Fruit fly (Drosophila melanogaster) whole organism, wandering third instar larva: Measurements from ENCODE around the gene Ptp69D.

ENCODE experiments used
- Abd-B ChIP-seq: fragments of >200 bp; optimal IDR thresholded peaks from 2 replicates; lab custom pipeline; 2017; ENCODE audit warnings: missing biosample characterization, missing genetic modification characterization
- CG32264 ChIP-seq: fragments of 200-800 bp; sonication (Bioruptor generic); optimal IDR thresholded peaks from 2 replicates; lab custom pipeline; 2016; ENCODE audit warnings: missing biosample characterization, missing genetic modification characterization
- CG9705 ChIP-seq: fragments of 200-800 bp; sonication (Bioruptor generic); optimal IDR thresholded peaks from 2 replicates; lab custom pipeline; 2018; ENCODE audit warnings: missing biosample characterization, mild to moderate bottlenecking, missing genetic modification characterization
- CrebA ChIP-seq: fragments of 200-800 bp; sonication (Bioruptor generic); optimal IDR thresholded peaks from 2 replicates; lab custom pipeline; 2016; ENCODE audit warnings: missing biosample characterization, mild to moderate bottlenecking, missing genetic modification characterization, borderline replicate concordance
- Dfd ChIP-seq: fragments of >200 bp; optimal IDR thresholded peaks from 2 replicates; lab custom pipeline; 2017; ENCODE audit warnings: missing biosample characterization, missing genetic modification characterization
- Dif ChIP-seq: fragments of 200-275, 200-300 bp; sonication (Bioruptor generic); optimal IDR thresholded peaks from 2 replicates; lab custom pipeline; 2018; ENCODE audit warnings: missing biosample characterization, missing genetic modification characterization; ENCODE audit not compliant: partially characterized antibody
- GATAd ChIP-seq: sonication (Bioruptor generic); optimal IDR thresholded peaks from 2 replicates; lab custom pipeline; 2016; ENCODE audit warnings: missing biosample characterization, missing genetic modification characterization
- Hnf4 ChIP-seq: fragments of 200-800 bp; sonication (Bioruptor generic); optimal IDR thresholded peaks from 2 replicates; lab custom pipeline; 2016; ENCODE audit warnings: missing biosample characterization, mild to moderate bottlenecking, missing genetic modification characterization
- Hr78 ChIP-seq: fragments of >200 bp; optimal IDR thresholded peaks from 2 replicates; lab custom pipeline; 2017; ENCODE audit warnings: missing biosample characterization, missing genetic modification characterization
- Hr83 ChIP-seq: fragments of 200-300 bp; sonication (Bioruptor generic); optimal IDR thresholded peaks from 2 replicates; lab custom pipeline; 2016; ENCODE audit warnings: missing biosample characterization, mild to moderate bottlenecking, missing genetic modification characterization, moderate library complexity; ENCODE audit not compliant: poor library complexity, severe bottlenecking
- Jra ChIP-seq: sonication (Bioruptor generic); optimal IDR thresholded peaks from 2 replicates; lab custom pipeline; 2016; ENCODE audit warnings: missing biosample characterization, missing genetic modification characterization
- Mio ChIP-seq: sonication (Bioruptor generic); optimal IDR thresholded peaks from 2 replicates; lab custom pipeline; 2016; ENCODE audit warnings: missing biosample characterization, missing genetic modification characterization
- Myc ChIP-seq: fragments of >200 bp; optimal IDR thresholded peaks from 2 replicates; lab custom pipeline; 2017
- N ChIP-seq: fragments of >200 bp; optimal IDR thresholded peaks from 2 replicates; lab custom pipeline; 2018; ENCODE audit warnings: missing biosample characterization, missing external identifiers, missing genetic modification characterization
- OdsH ChIP-seq: fragments of 200-800 bp; sonication (Bioruptor generic); optimal IDR thresholded peaks from 2 replicates; lab custom pipeline; 2016; ENCODE audit warnings: missing biosample characterization, mild to moderate bottlenecking, missing genetic modification characterization
- Rel ChIP-seq, 2 experiments: fragments of 200-800 bp; sonication (Bioruptor generic) in 1 of 2; optimal IDR thresholded peaks; 2 replicates in 1 of 2; 3 replicates in 1 of 2; lab custom pipeline; 2016 to 2019; ENCODE audit warnings: mild to moderate bottlenecking in 2 of 2, missing biosample characterization in 2 of 2, missing genetic modification characterization in 2 of 2, moderate library complexity in 1 of 2
- Sp1 ChIP-seq: fragments of 200-800 bp; sonication (Bioruptor generic); optimal IDR thresholded peaks from 3 replicates; lab custom pipeline; 2019; ENCODE audit warnings: missing biosample characterization, mild to moderate bottlenecking, missing genetic modification characterization, moderate library complexity
- Vsx2 ChIP-seq: fragments of 200-300, 225-300 bp; sonication (Bioruptor generic); optimal IDR thresholded peaks from 2 replicates; lab custom pipeline; 2018; ENCODE audit warnings: missing biosample characterization, missing genetic modification characterization; ENCODE audit not compliant: partially characterized antibody
- br ChIP-seq: fragments of 200-800 bp; sonication (Bioruptor generic); optimal IDR thresholded peaks from 2 replicates; lab custom pipeline; 2016; ENCODE audit warnings: missing biosample characterization, missing genetic modification characterization
- brk ChIP-seq: fragments of 200-800 bp; sonication (Bioruptor generic); optimal IDR thresholded peaks from 2 replicates; lab custom pipeline; 2016; ENCODE audit warnings: missing biosample characterization, mild to moderate bottlenecking, missing genetic modification characterization
- dl ChIP-seq, 2 experiments: fragments of 175-275, 200-275 bp in 1 of 2; fragments of 200-275 bp in 1 of 2; sonication (Bioruptor generic); optimal IDR thresholded peaks; lab custom pipeline; 2018; ENCODE audit warnings: mild to moderate bottlenecking in 2 of 2, missing biosample characterization in 2 of 2, missing genetic modification characterization in 2 of 2, moderate library complexity in 2 of 2; ENCODE audit not compliant: partially characterized antibody in 2 of 2, insufficient read depth in 1 of 2
- dsf ChIP-seq: sonication (Bioruptor generic); optimal IDR thresholded peaks from 2 replicates; lab custom pipeline; 2016; ENCODE audit warnings: missing biosample characterization, missing genetic modification characterization, borderline replicate concordance
- ey ChIP-seq: fragments of 200-800 bp; sonication (Bioruptor generic); optimal IDR thresholded peaks from 2 replicates; lab custom pipeline; 2016; ENCODE audit warnings: missing biosample characterization, missing genetic modification characterization
- foxo ChIP-seq, 2 experiments: fragments of 200-800 bp; sonication (Bioruptor generic); optimal IDR thresholded peaks; 2 replicates in 1 of 2; 3 replicates in 1 of 2; lab custom pipeline; 2016 to 2017; ENCODE audit warnings: missing biosample characterization in 2 of 2, missing genetic modification characterization in 2 of 2
- fru ChIP-seq: fragments of 200-800 bp; sonication (Bioruptor generic); optimal IDR thresholded peaks from 3 replicates; lab custom pipeline; 2016; ENCODE audit warnings: missing biosample characterization, mild to moderate bottlenecking, missing genetic modification characterization
- h ChIP-seq: fragments of 200-800 bp; sonication (Bioruptor generic); optimal IDR thresholded peaks from 3 replicates; lab custom pipeline; 2016; ENCODE audit warnings: missing biosample characterization, mild to moderate bottlenecking, missing genetic modification characterization
- jim ChIP-seq: fragments of 175-275, 200-325 bp; sonication (Bioruptor generic); optimal IDR thresholded peaks from 2 replicates; lab custom pipeline; 2016; ENCODE audit warnings: missing biosample characterization, mild to moderate bottlenecking, missing genetic modification characterization
- lola ChIP-seq: fragments of >200 bp; optimal IDR thresholded peaks from 2 replicates; lab custom pipeline; 2017; ENCODE audit warnings: missing biosample characterization, missing genetic modification characterization
- pan ChIP-seq: fragments of >200 bp; optimal IDR thresholded peaks from 2 replicates; lab custom pipeline; 2017
- psq ChIP-seq: fragments of 200-800 bp; sonication (Bioruptor generic); optimal IDR thresholded peaks from 3 replicates; lab custom pipeline; 2017; ENCODE audit warnings: missing biosample characterization, mild to moderate bottlenecking, missing genetic modification characterization, moderate library complexity
- rgr ChIP-seq: fragments of 200-800 bp; sonication (Bioruptor generic); optimal IDR thresholded peaks from 3 replicates; lab custom pipeline; 2016; ENCODE audit warnings: missing biosample characterization, mild to moderate bottlenecking, missing genetic modification characterization
- sage ChIP-seq: fragments of 200-800 bp; sonication (Bioruptor generic); optimal IDR thresholded peaks from 2 replicates; lab custom pipeline; 2016; ENCODE audit warnings: missing biosample characterization, mild to moderate bottlenecking, missing genetic modification characterization
- sv ChIP-seq: fragments of 200-800 bp; sonication (Bioruptor generic); optimal IDR thresholded peaks from 3 replicates; lab custom pipeline; 2016; ENCODE audit warnings: missing biosample characterization, missing genetic modification characterization
- tai ChIP-seq: sonication (Bioruptor generic); optimal IDR thresholded peaks from 2 replicates; lab custom pipeline; 2016; ENCODE audit warnings: missing biosample characterization, missing genetic modification characterization
- usp ChIP-seq: fragments of >200 bp; optimal IDR thresholded peaks from 2 replicates; lab custom pipeline; 2017; ENCODE audit warnings: missing biosample characterization, missing genetic modification characterization
- woc ChIP-seq: sonication (Bioruptor generic); optimal IDR thresholded peaks from 2 replicates; lab custom pipeline; 2016; ENCODE audit warnings: missing biosample characterization, mild to moderate bottlenecking, missing genetic modification characterization

Ptp69D gene

dm6 chr3L:12701335-12701734, 33.4 kb upstream of the Ptp69D start:
- TF ChIP-seq psq (GFP tag; lab: Kevin White, UChicago), result no peak
- no peak for TF ChIP-seq Dif (GFP tag; lab: Kevin White, UChicago)
- no peak for TF ChIP-seq Hr78 (GFP tag; lab: Kevin White, UChicago)
- TF ChIP-seq dl (GFP tag; optimal IDR thresholded peaks at IDR 0.05; lab: Kevin White, UChicago; ENCODE audit: insufficient read depth in 1 of 2, partially characterized antibody in 2 of 2), result no peak
- no peak for TF ChIP-seq sage (GFP tag; lab: Kevin White, UChicago)
- no peak for TF ChIP-seq Jra (GFP tag; lab: Kevin White, UChicago)
- TF ChIP-seq CG32264 (GFP tag; lab: Kevin White, UChicago), result no peak
- no peak for TF ChIP-seq br (GFP tag; lab: Kevin White, UChicago)

- TF ChIP-seq CrebA (GFP tag; lab: Kevin White, UChicago) (no peak), jim (GFP tag; lab: Kevin White, UChicago) (no peak), GATAd (GFP tag; lab: Kevin White, UChicago) (no peak)
- TF ChIP-seq, all 38 proteins: peak for 0
Measured at dm6 chr3L:12703451-12704020, 31.2 kb upstream of the Ptp69D start.

- TF ChIP-seq Sp1 (GFP tag; lab: Kevin White, UChicago), result no peak
- TF ChIP-seq Abd-B (GFP tag; lab: Kevin White, UChicago), result no peak
- TF ChIP-seq Myc (lab: Kevin White, UChicago), result no peak
Measured at dm6 chr3L:12704335-12704734, 30.4 kb upstream of the Ptp69D start.

- TF ChIP-seq psq (GFP tag; lab: Kevin White, UChicago), result no peak
- no peak for TF ChIP-seq Dfd
- TF ChIP-seq CrebA (GFP tag; lab: Kevin White, UChicago), result no peak
- TF ChIP-seq CG32264 (GFP tag; lab: Kevin White, UChicago), result no peak
- no peak for TF ChIP-seq Sp1 (GFP tag; lab: Kevin White, UChicago)
- no peak for TF ChIP-seq foxo (GFP tag; optimal IDR thresholded peaks at IDR 0.05; lab: Kevin White, UChicago)
- no peak for TF ChIP-seq Mio (GFP tag; lab: Kevin White, UChicago)
Measured at dm6 chr3L:12705377-12705776, 29.4 kb upstream of the Ptp69D start.

dm6 chr3L:12706456-12706855, 28.3 kb upstream of the Ptp69D start:
- TF ChIP-seq ey (GFP tag; lab: Kevin White, UChicago), result peak; percentile 10
- no peak for TF ChIP-seq Jra (GFP tag; lab: Kevin White, UChicago)
- no peak for TF ChIP-seq Myc (lab: Kevin White, UChicago)
- peak; percentile 7 for TF ChIP-seq rgr (GFP tag; lab: Kevin White, UChicago)
- TF ChIP-seq pan (lab: Kevin White, UChicago), result no peak
- TF ChIP-seq foxo (GFP tag; optimal IDR thresholded peaks at IDR 0.05; lab: Kevin White, UChicago), result peak in 1 of 2 experiments; percentile 36
- no peak for TF ChIP-seq lola (GFP tag; lab: Kevin White, UChicago)
- no peak for TF ChIP-seq dsf
- TF ChIP-seq Rel (GFP tag; optimal IDR thresholded peaks at IDR 0.05; lab: Kevin White, UChicago), result no peak
- no peak for TF ChIP-seq Rel (tag; optimal IDR thresholded peaks at IDR 0.05; lab: Kevin White, UChicago)
- no peak for TF ChIP-seq br (GFP tag; lab: Kevin White, UChicago)
- no peak for TF ChIP-seq Dfd
- TF ChIP-seq sage (GFP tag; lab: Kevin White, UChicago), result no peak
- TF ChIP-seq psq (GFP tag; lab: Kevin White, UChicago), result no peak
- TF ChIP-seq Hr83 (GFP tag; lab: Kevin White, UChicago), result no peak
- TF ChIP-seq jim (GFP tag; lab: Kevin White, UChicago), result no peak
- TF ChIP-seq Abd-B (GFP tag; lab: Kevin White, UChicago), result no peak
- TF ChIP-seq woc, result peak; percentile 23
- TF ChIP-seq usp, result no peak
- no peak for TF ChIP-seq Hr78 (GFP tag; lab: Kevin White, UChicago)
- no peak for TF ChIP-seq Hnf4 (GFP tag; lab: Kevin White, UChicago)
- peak; percentile 18 for TF ChIP-seq h
- no peak for TF ChIP-seq GATAd (GFP tag; lab: Kevin White, UChicago)
- TF ChIP-seq brk (GFP tag; lab: Kevin White, UChicago), result no peak
- TF ChIP-seq dl (GFP tag; optimal IDR thresholded peaks at IDR 0.05; lab: Kevin White, UChicago; ENCODE audit: insufficient read depth in 1 of 2, partially characterized antibody in 2 of 2), result no peak
- TF ChIP-seq tai (GFP tag; lab: Kevin White, UChicago), result no peak
- TF ChIP-seq OdsH (GFP tag; lab: Kevin White, UChicago), result no peak
- TF ChIP-seq N (GFP tag; lab: Kevin White, UChicago), result no peak
- no peak for TF ChIP-seq CG9705
- no peak for TF ChIP-seq sv (GFP tag; lab: Kevin White, UChicago)
- TF ChIP-seq fru, result peak; percentile 26
- no peak for TF ChIP-seq CG32264 (GFP tag; lab: Kevin White, UChicago)
- no peak for TF ChIP-seq Sp1 (GFP tag; lab: Kevin White, UChicago)
- TF ChIP-seq Vsx2 (GFP tag; lab: Kevin White, UChicago), result no peak
